Fruit fly (Drosophila melanogaster) whole organism, adult: ENCODE results near the gene sgl.

Experiments used
- CG11617 ChIP-seq: fragments of 200-800 bp; sonication (Bioruptor generic); optimal IDR thresholded peaks from 2 replicates; lab custom pipeline; 2017; ENCODE audit warnings: mild to moderate bottlenecking, missing biosample characterization, missing genetic modification reagents, missing genetic modification characterization
- CG12768 ChIP-seq: fragments of 200-800 bp; sonication (Bioruptor generic); optimal IDR thresholded peaks from 2 replicates; lab custom pipeline; 2017; ENCODE audit warnings: missing biosample characterization, missing genetic modification characterization, mild to moderate bottlenecking, moderate library complexity, missing genetic modification reagents
- CG14711 ChIP-seq: fragments of 200-800 bp; sonication (Bioruptor generic); optimal IDR thresholded peaks from 2 replicates; lab custom pipeline; 2018; ENCODE audit warnings: missing biosample characterization, mild to moderate bottlenecking, missing genetic modification characterization, moderate library complexity
- CG1620 ChIP-seq: fragments of 200-800 bp; sonication (Bioruptor generic); optimal IDR thresholded peaks from 2 replicates; lab custom pipeline; 2016; ENCODE audit warnings: missing biosample characterization, missing genetic modification characterization
- CG33017 ChIP-seq: fragments of 200-800 bp; sonication (Bioruptor generic); optimal IDR thresholded peaks from 2 replicates; lab custom pipeline; 2018; ENCODE audit warnings: missing biosample characterization, mild to moderate bottlenecking, missing genetic modification characterization, moderate library complexity
- CG5204 ChIP-seq: fragments of 200-800 bp; sonication (Bioruptor generic); optimal IDR thresholded peaks from 2 replicates; lab custom pipeline; 2016; ENCODE audit warnings: missing biosample characterization, missing genetic modification characterization
- CG7045 ChIP-seq: fragments of 200-800 bp; sonication (Bioruptor generic); optimal IDR thresholded peaks from 2 replicates; lab custom pipeline; 2017; ENCODE audit warnings: missing biosample characterization, mild to moderate bottlenecking, missing genetic modification characterization
- CG7101 ChIP-seq: fragments of 200-800 bp; sonication (Bioruptor generic); optimal IDR thresholded peaks from 2 replicates; lab custom pipeline; 2018; ENCODE audit warnings: missing biosample characterization, mild to moderate bottlenecking, missing genetic modification characterization, moderate library complexity
- Clk ChIP-seq: fragments of 200-800 bp; sonication (Bioruptor generic); optimal IDR thresholded peaks from 2 replicates; lab custom pipeline; 2017; ENCODE audit warnings: missing biosample characterization, missing genetic modification characterization
- Crg-1 ChIP-seq: fragments of 200-800 bp; sonication (Bioruptor generic); optimal IDR thresholded peaks from 2 replicates; lab custom pipeline; 2016; ENCODE audit warnings: missing biosample characterization, missing genetic modification characterization
- Hr96 ChIP-seq: fragments of 200-800 bp; sonication (Bioruptor generic); optimal IDR thresholded peaks from 2 replicates; lab custom pipeline; 2016; ENCODE audit warnings: missing biosample characterization, missing genetic modification characterization
- Mnt ChIP-seq: fragments of 200-800 bp; sonication (Bioruptor generic); optimal IDR thresholded peaks from 2 replicates; lab custom pipeline; 2016; ENCODE audit warnings: missing biosample characterization, mild to moderate bottlenecking, missing genetic modification characterization
- bab1 ChIP-seq: fragments of 200-800 bp; sonication (Bioruptor generic); optimal IDR thresholded peaks from 3 replicates; lab custom pipeline; 2019; ENCODE audit warnings: missing biosample characterization, mild to moderate bottlenecking, missing genetic modification characterization, moderate library complexity
- cic ChIP-seq: fragments of 200-800 bp; sonication (Bioruptor generic); optimal IDR thresholded peaks from 2 replicates; lab custom pipeline; 2017; ENCODE audit warnings: missing biosample characterization, mild to moderate bottlenecking, missing genetic modification characterization, moderate library complexity
- cnc ChIP-seq, 2 experiments: fragments of >200 bp; optimal IDR thresholded peaks; 2 replicates each; lab custom pipeline; 2017
- kay ChIP-seq: fragments of 200-800 bp; sonication (Bioruptor generic); peaks from one replicate; lab custom pipeline; 2016; ENCODE audit warnings: missing biosample characterization, missing genetic modification characterization, borderline replicate concordance
- ovo ChIP-seq: fragments of 200-800 bp; sonication (Bioruptor generic); optimal IDR thresholded peaks from 2 replicates; lab custom pipeline; 2016; ENCODE audit warnings: missing biosample characterization, missing genetic modification characterization
- pad ChIP-seq: fragments of 200-800 bp; sonication (Bioruptor generic); optimal IDR thresholded peaks from 3 replicates; lab custom pipeline; 2017; ENCODE audit warnings: missing biosample characterization, missing genetic modification characterization, mild to moderate bottlenecking, moderate library complexity, missing genetic modification reagents
- tj ChIP-seq: fragments of 200-800 bp; sonication (Bioruptor generic); optimal IDR thresholded peaks from 3 replicates; lab custom pipeline; 2017; ENCODE audit warnings: missing biosample characterization, mild to moderate bottlenecking, missing genetic modification characterization, moderate library complexity
- toe ChIP-seq: fragments of 200-800 bp; sonication (Bioruptor generic); optimal IDR thresholded peaks from 2 replicates; lab custom pipeline; 2016; ENCODE audit warnings: missing biosample characterization, missing genetic modification characterization

sgl gene

dm6 chr3L:6976601-6977140, 12.1 kb upstream of the sgl start:
- TF ChIP-seq cic (GFP tag; lab: Kevin White, UChicago): no peak
- TF ChIP-seq Mnt (GFP tag; lab: Kevin White, UChicago): no peak
- TF ChIP-seq kay (GFP tag; lab: Kevin White, UChicago): peak; percentile 91

- no peak for TF ChIP-seq cnc (optimal IDR thresholded peaks at IDR 0.05; lab: Kevin White, UChicago)
- no peak for TF ChIP-seq Crg-1 (GFP tag; lab: Kevin White, UChicago)
- TF ChIP-seq toe: no peak
- peak; percentile 93 for TF ChIP-seq ovo (GFP tag; lab: Kevin White, UChicago)
- TF ChIP-seq pad (GFP tag; lab: Kevin White, UChicago): peak; percentile 66
- TF ChIP-seq CG7101 (tag; lab: Kevin White, UChicago): no peak
- no peak for TF ChIP-seq CG12768 (GFP tag; lab: Kevin White, UChicago)
- TF ChIP-seq CG7045 (GFP tag; lab: Kevin White, UChicago): no peak
- peak; percentile 72 for TF ChIP-seq kay (GFP tag; lab: Kevin White, UChicago)
- TF ChIP-seq cic (GFP tag; lab: Kevin White, UChicago): no peak
- TF ChIP-seq Mnt (GFP tag; lab: Kevin White, UChicago): no peak
- TF ChIP-seq CG33017 (tag; lab: Kevin White, UChicago): no peak
- no peak for TF ChIP-seq CG5204 (GFP tag; lab: Kevin White, UChicago)
Observed at dm6 chr3L:6975875-6976274, 11.3 kb upstream of the sgl start.

- TF ChIP-seq CG14711: no peak
- no peak for TF ChIP-seq Mnt (GFP tag; lab: Kevin White, UChicago)
Observed at dm6 chr3L:6972367-6972766, 7.8 kb upstream of the sgl start, which contains the start of gene CG10063. Gene CG10063, minus strand, starts transcription at chr3L:6972467.

- TF ChIP-seq cnc (optimal IDR thresholded peaks at IDR 0.05; lab: Kevin White, UChicago): no peak
- no peak for TF ChIP-seq CG7101 (tag; lab: Kevin White, UChicago)
- TF ChIP-seq CG5204 (GFP tag; lab: Kevin White, UChicago): no peak
- TF ChIP-seq tj: peak; percentile 99
- TF ChIP-seq CG11617 (GFP tag; lab: Kevin White, UChicago): no peak
Observed at dm6 chr3L:6971298-6971697, 6.7 kb upstream of the sgl start.

- TF ChIP-seq CG33017 (tag; lab: Kevin White, UChicago): peak; percentile 63
- peak; percentile 97 for TF ChIP-seq pad (GFP tag; lab: Kevin White, UChicago)
- TF ChIP-seq CG7045 (GFP tag; lab: Kevin White, UChicago): no peak
- TF ChIP-seq CG14711: peak; percentile 27
- TF ChIP-seq CG1620 (GFP tag; lab: Kevin White, UChicago): peak; percentile 17
- TF ChIP-seq cnc (optimal IDR thresholded peaks at IDR 0.05; lab: Kevin White, UChicago): no peak
- TF ChIP-seq CG12768 (GFP tag; lab: Kevin White, UChicago): peak; percentile 56
- TF ChIP-seq cic (GFP tag; lab: Kevin White, UChicago): peak; percentile 45
- TF ChIP-seq Crg-1 (GFP tag; lab: Kevin White, UChicago): no peak
- peak; percentile 47 for TF ChIP-seq CG7101 (tag; lab: Kevin White, UChicago)
- TF ChIP-seq ovo (GFP tag; lab: Kevin White, UChicago): peak; percentile 94
- TF ChIP-seq kay (GFP tag; lab: Kevin White, UChicago): peak; percentile 81
- TF ChIP-seq toe: peak; percentile 29
- TF ChIP-seq CG5204 (GFP tag; lab: Kevin White, UChicago): peak; percentile 65
- peak; percentile 34 for TF ChIP-seq Hr96 (GFP tag; lab: Kevin White, UChicago)
- TF ChIP-seq Mnt (GFP tag; lab: Kevin White, UChicago): peak; percentile 29
- TF ChIP-seq tj: peak; percentile 52
- TF ChIP-seq CG11617 (GFP tag; lab: Kevin White, UChicago): peak; percentile 64
- peak; percentile 6 for TF ChIP-seq bab1 (GFP tag; lab: Kevin White, UChicago)
- TF ChIP-seq Clk: no peak
Observed at dm6 chr3L:6968961-6969814, 4.6 kb upstream of the sgl start, which contains the start of the genes Mis12 and CG9953. Gene Mis12, minus strand, starts transcription at chr3L:6969048. Gene CG9953, plus strand, starts transcription at chr3L:6969658.

- TF ChIP-seq ovo (GFP tag; lab: Kevin White, UChicago) (no peak), CG12768 (GFP tag; lab: Kevin White, UChicago) (no peak), CG7045 (GFP tag; lab: Kevin White, UChicago) (no peak)
Observed at dm6 chr3L:6967797-6968196, 3.2 kb upstream of the sgl start, which contains the start of gene CG10064. Gene CG10064, minus strand, starts transcription at chr3L:6967897.
